Fruit fly (Drosophila melanogaster) whole organism, embryonic: ENCODE results near the gene CG12012.
A peak's percentile ranks its signal among the peaks of the same experiment; 100 is the strongest.

Source experiments
- Blimp-1 ChIP-seq: fragments of 200-800 bp; sonication (Bioruptor generic); optimal IDR thresholded peaks from 3 replicates; lab custom pipeline; 2018; ENCODE audit warnings: missing biosample characterization, missing genetic modification characterization, mild to moderate bottlenecking, moderate library complexity, missing genetic modification reagents
- CG1024 ChIP-seq: fragments of 200-800 bp; sonication (Bioruptor generic); IDR thresholded peaks from 2 replicates; pipeline ENCODE4 v1.3.6; 2022; ENCODE audit warnings: missing biosample characterization, missing genetic modification characterization
- CG10979 ChIP-seq: fragments of 200-800 bp; sonication (Bioruptor generic); optimal IDR thresholded peaks from 2 replicates; lab custom pipeline; 2018; ENCODE audit warnings: missing biosample characterization, mild to moderate bottlenecking, missing genetic modification characterization, moderate library complexity
- CG11247 ChIP-seq: fragments of 200-800 bp; sonication (Bioruptor generic); IDR thresholded peaks from 2 replicates; pipeline ENCODE4 v1.3.6; 2022; ENCODE audit warnings: missing biosample characterization, missing genetic modification characterization
- CG11696 ChIP-seq: fragments of 200-800 bp; sonication (Bioruptor generic); IDR thresholded peaks from 2 replicates; pipeline ENCODE4 v1.3.6; 2022; ENCODE audit warnings: missing biosample characterization, missing genetic modification characterization
- CG12299 ChIP-seq: fragments of 200-800 bp; sonication (Bioruptor generic); optimal IDR thresholded peaks from 2 replicates; lab custom pipeline; 2018; ENCODE audit warnings: missing biosample characterization, mild to moderate bottlenecking, missing genetic modification characterization
- CG12942 ChIP-seq: fragments of 200-800 bp; sonication (Bioruptor generic); optimal IDR thresholded peaks from 3 replicates; lab custom pipeline; 2016; ENCODE audit warnings: missing biosample characterization, missing genetic modification characterization
- CG13424 ChIP-seq: fragments of 200-800 bp; sonication (Bioruptor generic); optimal IDR thresholded peaks from 2 replicates; lab custom pipeline; 2019; ENCODE audit warnings: missing biosample characterization, mild to moderate bottlenecking, missing genetic modification characterization, moderate library complexity
- CG14667 ChIP-seq: fragments of 200-800 bp; sonication (Bioruptor generic); IDR thresholded peaks from 2 replicates; pipeline ENCODE4 v1.3.6; 2022; ENCODE audit warnings: missing biosample characterization, missing genetic modification characterization
- CG15011 ChIP-seq: fragments of 200-800 bp; sonication (Bioruptor generic); optimal IDR thresholded peaks from 3 replicates; lab custom pipeline; 2018; ENCODE audit warnings: missing biosample characterization, mild to moderate bottlenecking, missing genetic modification characterization
- CG17186 ChIP-seq: fragments of 200-800 bp; sonication (Bioruptor generic); optimal IDR thresholded peaks from 3 replicates; lab custom pipeline; 2017; ENCODE audit warnings: missing biosample characterization, missing genetic modification reagents, missing genetic modification characterization
- CG17359 ChIP-seq: fragments of 200-800 bp; sonication (Bioruptor generic); optimal IDR thresholded peaks from 3 replicates; lab custom pipeline; 2018; ENCODE audit warnings: missing biosample characterization, mild to moderate bottlenecking, missing genetic modification characterization, moderate library complexity
- CG30020 ChIP-seq: fragments of 200-800 bp; optimal IDR thresholded peaks from 2 replicates; lab custom pipeline; 2019; ENCODE audit warnings: missing biosample characterization, mild to moderate bottlenecking, missing genetic modification characterization, moderate library complexity
- CG6254 ChIP-seq: fragments of 200-800 bp; sonication (Bioruptor generic); optimal IDR thresholded peaks from 3 replicates; lab custom pipeline; 2017; ENCODE audit warnings: mild to moderate bottlenecking, missing biosample characterization, missing genetic modification reagents, missing genetic modification characterization
- CG7556 ChIP-seq: fragments of 200-800 bp; sonication (Bioruptor generic); optimal IDR thresholded peaks from 2 replicates; lab custom pipeline; 2017; ENCODE audit warnings: missing biosample characterization, mild to moderate bottlenecking, missing genetic modification characterization
- CG7928 ChIP-seq: fragments of 200-800 bp; sonication (Bioruptor generic); optimal IDR thresholded peaks from 2 replicates; lab custom pipeline; 2017; ENCODE audit warnings: missing biosample characterization, mild to moderate bottlenecking, missing genetic modification characterization
- H15 ChIP-seq: fragments of 200-800 bp; sonication (Bioruptor generic); IDR thresholded peaks from 3 replicates; pipeline ENCODE4 v1.3.6; 2022; ENCODE audit warnings: missing biosample characterization, missing genetic modification characterization
- H2.0 ChIP-seq: fragments of 200-800 bp; sonication (Bioruptor generic); IDR thresholded peaks from 2 replicates; pipeline ENCODE4 v1.3.6; 2022; ENCODE audit warnings: missing biosample characterization, missing genetic modification characterization
- HLH4C ChIP-seq: fragments of 200-800 bp; sonication (Bioruptor generic); IDR thresholded peaks from 3 replicates; pipeline ENCODE4 v1.3.6; 2022; ENCODE audit warnings: missing biosample characterization, missing genetic modification characterization; ENCODE audit not compliant: partially characterized antibody
- HLH54F ChIP-seq: fragments of 200-800 bp; sonication (Bioruptor generic); optimal IDR thresholded peaks from 3 replicates; lab custom pipeline; 2016; ENCODE audit warnings: missing biosample characterization, missing genetic modification characterization
- HmgZ ChIP-seq: fragments of 200-800 bp; sonication (Bioruptor generic); optimal IDR thresholded peaks from 2 replicates; lab custom pipeline; 2018; ENCODE audit warnings: missing biosample characterization, mild to moderate bottlenecking, missing genetic modification characterization
- Lim3 ChIP-seq: fragments of 200-800 bp; sonication (Bioruptor generic); IDR thresholded peaks from 2 replicates; pipeline ENCODE4 v1.3.6; 2022; ENCODE audit warnings: missing biosample characterization, missing genetic modification characterization
- Lpt ChIP-seq: fragments of >200 bp; optimal IDR thresholded peaks from 2 replicates; lab custom pipeline; 2018; ENCODE audit warnings: missing biosample characterization, missing genetic modification characterization
- Mrtf ChIP-seq: fragments of 200-800 bp; sonication (Bioruptor generic); IDR thresholded peaks from 3 replicates; pipeline ENCODE4 v1.3.6; 2022; ENCODE audit warnings: missing biosample characterization, missing genetic modification characterization
- NC2β ChIP-seq: fragments of 200-800 bp; sonication (Bioruptor generic); optimal IDR thresholded peaks from 2 replicates; lab custom pipeline; 2016; ENCODE audit warnings: missing biosample characterization, missing genetic modification characterization
- NFAT ChIP-seq: fragments of 200-800 bp; sonication (Bioruptor generic); IDR thresholded peaks from 2 replicates; pipeline ENCODE4 v1.3.6; 2022; ENCODE audit warnings: missing biosample characterization, missing genetic modification characterization
- TFAM ChIP-seq: fragments of 200-800 bp; sonication (Bioruptor generic); optimal IDR thresholded peaks from 2 replicates; lab custom pipeline; 2017; ENCODE audit warnings: missing biosample characterization, missing genetic modification characterization, inconsistent platforms
- ase ChIP-seq: fragments of 200-800 bp; sonication (Bioruptor generic); IDR thresholded peaks from 3 replicates; pipeline ENCODE4 v1.3.6; 2022; ENCODE audit warnings: missing biosample characterization, missing genetic modification characterization
- chif ChIP-seq, 2 experiments: fragments of 200-800 bp; sonication (Bioruptor generic); optimal IDR thresholded peaks; 3 replicates each; lab custom pipeline; 2016; ENCODE audit warnings: missing biosample characterization in 2 of 2, missing genetic modification characterization in 2 of 2
- dpn ChIP-seq, 2 experiments: fragments of 200-800 bp; sonication (Bioruptor generic); optimal IDR thresholded peaks; 3 replicates each; lab custom pipeline; 2016; ENCODE audit warnings: missing biosample characterization in 2 of 2, missing genetic modification characterization in 2 of 2
- eyg ChIP-seq: fragments of 200-800 bp; sonication (Bioruptor generic); optimal IDR thresholded peaks from 3 replicates; lab custom pipeline; 2016; ENCODE audit warnings: missing biosample characterization, missing genetic modification characterization
- fd64A ChIP-seq: fragments of 200-800 bp; sonication (Bioruptor generic); optimal IDR thresholded peaks from 3 replicates; lab custom pipeline; 2018; ENCODE audit warnings: missing biosample characterization, mild to moderate bottlenecking, missing genetic modification characterization
- fu2 ChIP-seq: fragments of 200-800 bp; sonication (Bioruptor generic); optimal IDR thresholded peaks from 2 replicates; lab custom pipeline; 2016; ENCODE audit warnings: missing biosample characterization, missing genetic modification characterization
- gfzf ChIP-seq: fragments of 200-800 bp; sonication (Bioruptor generic); optimal IDR thresholded peaks from 2 replicates; lab custom pipeline; 2016; ENCODE audit warnings: missing biosample characterization, mild to moderate bottlenecking, missing genetic modification characterization, moderate library complexity
- hb ChIP-seq: fragments of 200-800 bp; sonication (Bioruptor generic); IDR thresholded peaks from 3 replicates; pipeline ENCODE4 v1.3.6; 2022; ENCODE audit warnings: missing biosample characterization, missing genetic modification characterization; ENCODE audit not compliant: partially characterized antibody
- hkb ChIP-seq, 2 experiments: fragments of 200-800 bp in 1 of 2; fragments of >200 bp in 1 of 2; sonication (Bioruptor generic) in 1 of 2; IDR thresholded peaks in 1 of 2; optimal IDR thresholded peaks in 1 of 2; 2 replicates each; pipeline versions ENCODE4 v1.3.6 to Lab custom; 2017 to 2022; ENCODE audit warnings: missing biosample characterization in 1 of 2, missing genetic modification characterization in 1 of 2
- klu ChIP-seq: fragments of 200-800 bp; sonication (Bioruptor generic); IDR thresholded peaks from 2 replicates; pipeline ENCODE4 v1.3.6; 2022; ENCODE audit warnings: missing biosample characterization, missing genetic modification characterization
- psq ChIP-seq: fragments of 200-800 bp; sonication (Bioruptor generic); optimal IDR thresholded peaks from 2 replicates; lab custom pipeline; 2017; ENCODE audit warnings: missing biosample characterization, missing genetic modification characterization
- ranshi ChIP-seq: fragments of 200-800 bp; sonication (Bioruptor generic); IDR thresholded peaks from 2 replicates; pipeline ENCODE4 v1.3.6; 2022; ENCODE audit warnings: missing biosample characterization, missing genetic modification characterization
- repo ChIP-seq: fragments of 200-800 bp; sonication (Bioruptor generic); optimal IDR thresholded peaks from 2 replicates; lab custom pipeline; 2016; ENCODE audit warnings: missing biosample characterization, missing genetic modification characterization
- scrt ChIP-seq: fragments of 200-800 bp; sonication (Bioruptor generic); optimal IDR thresholded peaks from 2 replicates; lab custom pipeline; 2018; ENCODE audit warnings: missing biosample characterization, mild to moderate bottlenecking, missing genetic modification characterization, moderate library complexity
- tna ChIP-seq: fragments of 200-800 bp; sonication (Bioruptor generic); IDR thresholded peaks from 2 replicates; pipeline ENCODE4 v1.3.6; 2022; ENCODE audit warnings: missing biosample characterization, missing genetic modification characterization; ENCODE audit not compliant: partially characterized antibody
- vnd ChIP-seq: fragments of 200-800 bp; sonication (Bioruptor generic); IDR thresholded peaks from 3 replicates; pipeline ENCODE4 v1.3.6; 2022; ENCODE audit warnings: missing biosample characterization, missing genetic modification characterization; ENCODE audit not compliant: partially characterized antibody

CG12012 gene

DNA sequence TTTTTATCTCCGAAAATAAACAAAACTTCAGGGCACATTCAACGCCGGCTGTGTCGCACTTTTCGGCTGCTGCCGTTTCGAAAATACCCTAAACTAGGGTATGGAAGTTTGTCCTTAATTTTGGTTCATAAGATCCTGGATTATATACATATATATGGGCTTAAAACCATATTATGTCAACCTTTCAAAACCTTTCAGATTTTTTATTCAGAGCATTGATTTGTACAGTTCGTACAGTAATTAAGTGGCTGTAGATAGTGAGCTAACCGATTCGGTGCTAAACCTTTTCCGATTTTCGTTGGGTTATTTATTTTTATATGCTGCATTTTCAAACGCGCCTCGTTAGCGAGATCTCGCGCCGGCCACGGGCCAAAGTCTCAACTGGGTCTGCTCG is 13.1 kb downstream of the CG12012 start (continued):
- TF ChIP-seq gfzf (GFP tag; lab: Kevin White, UChicago) (no peak), CG12942 (GFP tag; lab: Kevin White, UChicago) (no peak), ranshi (GFP tag; lab: Robert Waterston, UW) (peak; percentile 60), Mrtf (GFP tag; lab: Robert Waterston, UW) (peak; percentile 7; the same call in 1 of the 3 replicates), fu2 (GFP tag; lab: Kevin White, UChicago) (no peak), CG17359 (no peak), CG7928 (GFP tag; lab: Kevin White, UChicago) (no peak), CG6254 (GFP tag; lab: Kevin White, UChicago) (peak; percentile 28), eyg (no peak), TFAM (GFP tag; lab: Kevin White, UChicago) (no peak), CG11247 (no peak), NC2β (GFP tag; lab: Kevin White, UChicago) (no peak), ase (GFP tag; lab: Robert Waterston, UW) (peak; percentile 49; the same call in 1 of the 3 replicates), klu (GFP tag; lab: Robert Waterston, UW) (no peak), scrt (GFP tag; lab: Kevin White, UChicago) (peak; percentile 29), NFAT (GFP tag; lab: Robert Waterston, UW) (no peak), HmgZ (tag; lab: Kevin White, UChicago) (no peak), CG15011 (GFP tag; lab: Kevin White, UChicago) (no peak), H15 (GFP tag; lab: Robert Waterston, UW) (0 out of 3 replicates have a peak, but pooled peaks have one; percentile 20), HLH54F (no peak), CG10979 (tag; lab: Kevin White, UChicago) (peak; percentile 80), hb (GFP tag; lab: Robert Waterston, UW) (no peak), CG12299 (tag; lab: Kevin White, UChicago) (no peak), CG17186 (GFP tag; lab: Kevin White, UChicago) (peak; percentile 3), repo (GFP tag; lab: Kevin White, UChicago) (no peak), CG30020 (tag; lab: Kevin White, UChicago) (no peak), CG13424 (tag; lab: Kevin White, UChicago) (peak; percentile 38), Lpt (GFP tag; lab: Kevin White, UChicago) (no peak), chif (GFP tag; optimal IDR thresholded peaks at IDR 0.05; lab: Kevin White, UChicago) (no peak), hkb (optimal IDR thresholded peaks at IDR 0.05; lab: Kevin White, UChicago) (no peak), hkb (GFP tag; IDR thresholded peaks at IDR 0.05; lab: Robert Waterston, UW) (peak; percentile 53), tna (GFP tag; lab: Robert Waterston, UW) (no peak), vnd (no peak), Lim3 (GFP tag; lab: Robert Waterston, UW) (no peak), CG7556 (GFP tag; lab: Kevin White, UChicago) (peak; percentile 68), psq (no peak), dpn (GFP tag; optimal IDR thresholded peaks at IDR 0.05; lab: Kevin White, UChicago) (no peak), CG14667 (GFP tag; lab: Robert Waterston, UW) (peak; percentile 4; the same call in 1 of the 2 replicates), CG1024 (no peak), Blimp-1 (GFP tag; lab: Kevin White, UChicago) (peak; percentile 70), H2.0 (GFP tag; lab: Robert Waterston, UW) (0 out of 2 replicates have a peak, but pooled peaks have one; percentile 23), fd64A (GFP tag; lab: Kevin White, UChicago) (no peak), CG11696 (GFP tag; lab: Robert Waterston, UW) (no peak), HLH4C (GFP tag; lab: Robert Waterston, UW) (no peak)
